Fruit fly (Drosophila melanogaster): ENCODE measurements around the gene CG7326.

CG7326 gene

DNA sequence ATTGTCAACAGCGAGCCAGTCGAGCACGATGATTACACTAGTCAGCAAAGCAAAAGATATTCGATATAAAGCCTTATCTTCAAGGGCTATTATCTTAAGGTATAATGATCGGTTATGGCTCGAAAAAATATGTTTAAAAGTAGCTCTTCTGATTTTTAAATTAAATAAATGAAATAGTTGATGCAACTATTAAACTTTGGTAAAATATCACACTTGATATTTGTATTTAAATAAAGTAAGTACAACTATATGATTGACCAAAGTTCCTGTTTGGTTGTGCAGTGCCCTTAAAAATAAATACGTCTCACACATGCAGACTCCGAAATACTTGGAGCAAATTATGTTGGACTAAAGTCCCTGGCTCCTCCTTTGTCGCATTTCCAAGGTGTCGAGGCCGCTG, 34.3 kb upstream of the CG7326 start:
- TF ChIP-seq CG10979 (tag; optimal IDR thresholded peaks at IDR 0.05) (peak; percentile 17), Lpt (GFP tag; optimal IDR thresholded peaks at IDR 0.05) (no peak), Deaf1 (tag; optimal IDR thresholded peaks at IDR 0.05) (no peak), CG2875 (GFP tag; optimal IDR thresholded peaks at IDR 0.05) (no peak), bcd (GFP tag; optimal IDR thresholded peaks at IDR 0.05) (no peak), Mrtf (GFP tag; IDR thresholded peaks at IDR 0.05) (no peak), gem (tag; optimal IDR thresholded peaks at IDR 0.05) (peak; percentile 16), CG13775 (GFP tag; optimal IDR thresholded peaks at IDR 0.05) (no peak), CG10209 (GFP tag; optimal IDR thresholded peaks at IDR 0.05) (no peak), Asciz (GFP tag; optimal IDR thresholded peaks at IDR 0.05) (no peak), sc (optimal IDR thresholded peaks at IDR 0.05) (no peak), sc (GFP tag; optimal IDR thresholded peaks at IDR 0.05) (no peak), ase (GFP tag; IDR thresholded peaks at IDR 0.05) (no peak), Six4 (GFP tag; optimal IDR thresholded peaks at IDR 0.05) (no peak), CG30020 (tag; optimal IDR thresholded peaks at IDR 0.05) (no peak), CG2199 (GFP tag; IDR thresholded peaks at IDR 0.05) (no peak), CG8290 (GFP tag; optimal IDR thresholded peaks at IDR 0.05) (no peak), CG8290 (tag; optimal IDR thresholded peaks at IDR 0.05) (no peak), Ets65A (GFP tag) (no peak), Opbp (GFP tag; IDR thresholded peaks at IDR 0.05; ENCODE audit: partially characterized antibody) (no peak), Chrac-16 (GFP tag; optimal IDR thresholded peaks at IDR 0.05) (no peak), Dip3 (GFP tag; optimal IDR thresholded peaks at IDR 0.05) (no peak), Blimp-1 (GFP tag; optimal IDR thresholded peaks at IDR 0.05) (peak; percentile 5), CG6854 (GFP tag; optimal IDR thresholded peaks at IDR 0.05) (no peak), CG7928 (GFP tag; optimal IDR thresholded peaks at IDR 0.05) (no peak), grau (tag; optimal IDR thresholded peaks at IDR 0.05) (peak; percentile 6), HmgD (GFP tag; optimal IDR thresholded peaks at IDR 0.05) (no peak), CG2712 (tag; optimal IDR thresholded peaks at IDR 0.05) (peak; percentile 15), HLH3B (GFP tag; IDR thresholded peaks at IDR 0.05) (no peak), Gug (GFP tag; IDR thresholded peaks at IDR 0.05) (no peak), CG7271 (tag; optimal IDR thresholded peaks at IDR 0.05) (no peak), Med (GFP tag) (peak; percentile 2), sens (GFP tag) (peak; percentile 52), HmgZ (tag; optimal IDR thresholded peaks at IDR 0.05) (no peak), CG17385 (GFP tag; optimal IDR thresholded peaks at IDR 0.05) (no peak)

DNA sequence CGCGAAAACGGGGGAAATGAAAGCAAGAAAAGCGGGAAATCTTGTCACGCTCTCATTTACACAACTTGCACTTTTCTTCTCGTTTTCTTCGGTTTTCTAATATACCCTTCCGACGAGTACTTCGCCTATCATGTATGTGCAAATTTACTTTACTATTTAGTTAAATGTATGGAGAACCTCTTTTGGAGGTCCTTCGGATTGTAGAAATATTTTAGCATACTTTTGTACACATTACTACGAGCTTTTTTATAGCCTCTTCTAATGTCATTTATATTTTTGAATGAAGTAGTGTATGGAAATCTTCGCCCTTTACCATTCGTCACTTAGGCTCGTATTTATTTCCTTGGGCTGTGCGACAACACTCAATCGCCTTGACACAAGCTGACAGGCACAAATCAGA, 33.7 kb upstream of the CG7326 start:
- 0 out of 3 replicates have a peak, but pooled peaks have one; percentile 9 for TF ChIP-seq row (GFP tag; IDR thresholded peaks at IDR 0.05)
- TF ChIP-seq D19A (tag; optimal IDR thresholded peaks at IDR 0.05) = peak; percentile 91
- TF ChIP-seq Atf3 (GFP tag; optimal IDR thresholded peaks at IDR 0.05) = no peak

DNA sequence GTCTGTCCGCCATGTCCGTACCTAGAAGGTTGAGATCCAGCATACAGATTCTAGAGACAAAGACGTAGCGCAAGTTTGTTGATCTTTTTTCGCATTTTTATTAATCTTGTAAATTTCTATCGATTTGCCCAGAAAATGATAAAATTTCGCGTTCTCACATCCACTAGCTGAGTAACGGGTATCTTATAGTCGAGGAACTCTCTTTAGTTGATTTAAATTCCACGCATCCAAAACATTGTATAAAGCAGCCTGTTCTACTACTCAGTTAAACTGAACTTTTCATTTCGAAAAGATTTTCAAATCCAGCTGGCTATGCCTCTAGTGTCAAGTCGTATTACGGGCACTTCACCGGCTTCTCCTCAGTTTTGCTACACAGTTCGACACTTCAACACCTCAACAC, 30.6 kb upstream of the CG7326 start, which contains the start of gene SdhBL:
Gene SdhBL (plus strand): TSS at position 301 of the 400 bp plus-strand sequence.
- TF ChIP-seq Dll (GFP tag; IDR thresholded peaks at IDR 0.05; ENCODE audit: partially characterized antibody) (no peak), CG14860 (GFP tag; IDR thresholded peaks at IDR 0.05; ENCODE audit: partially characterized antibody) (peak; percentile 22; the same call in 1 of the 3 replicates)
